Fruit fly (Drosophila melanogaster) whole organism: ENCODE measurements around the gene CG15696.

Experiments used
- CG8478 ChIP-seq: fragments of >200 bp; optimal IDR thresholded peaks from 2 replicates; lab custom pipeline; 2018; ENCODE audit warnings: inconsistent platforms
- Dll ChIP-seq: fragments of >200 bp; optimal IDR thresholded peaks from 2 replicates; lab custom pipeline; 2017
- EcR ChIP-seq, 2 experiments: fragments of >200 bp; optimal IDR thresholded peaks; 2 replicates each; lab custom pipeline; 2017; ENCODE audit warnings: missing biosample characterization in 2 of 2, missing genetic modification characterization in 2 of 2, missing genetic modification reagents in 2 of 2
- pan ChIP-seq: fragments of >200 bp; optimal IDR thresholded peaks from 2 replicates; lab custom pipeline; 2017
- psq ChIP-seq: fragments of >200 bp; optimal IDR thresholded peaks from 2 replicates; lab custom pipeline; 2017
- usp ChIP-seq: fragments of >200 bp; optimal IDR thresholded peaks from 2 replicates; lab custom pipeline; 2017; ENCODE audit warnings: missing biosample characterization, missing genetic modification characterization, mixed read lengths

Gene CG15696

dm6 chr3R:20846768-20847167 lies at the start of gene CG15696:
CG15696 (plus strand) TSS chr3R:20847068.
- TF ChIP-seq psq (lab: Kevin White, UChicago) (no peak), EcR (GFP tag; optimal IDR thresholded peaks at IDR 0.05; lab: Kevin White, UChicago) (no peak), usp (no peak), CG8478 (no peak), Dll (lab: Kevin White, UChicago) (no peak), pan (lab: Kevin White, UChicago) (no peak)

dm6 chr3R:20802253-20802652 lies 44.6 kb upstream of the CG15696 start:
- no peak for TF ChIP-seq pan (lab: Kevin White, UChicago)
- TF ChIP-seq Dll (lab: Kevin White, UChicago) = no peak
- no peak for TF ChIP-seq CG8478
- TF ChIP-seq psq (lab: Kevin White, UChicago) = no peak
- TF ChIP-seq EcR (GFP tag; optimal IDR thresholded peaks at IDR 0.05; lab: Kevin White, UChicago) = no peak
- TF ChIP-seq usp = no peak

DNA sequence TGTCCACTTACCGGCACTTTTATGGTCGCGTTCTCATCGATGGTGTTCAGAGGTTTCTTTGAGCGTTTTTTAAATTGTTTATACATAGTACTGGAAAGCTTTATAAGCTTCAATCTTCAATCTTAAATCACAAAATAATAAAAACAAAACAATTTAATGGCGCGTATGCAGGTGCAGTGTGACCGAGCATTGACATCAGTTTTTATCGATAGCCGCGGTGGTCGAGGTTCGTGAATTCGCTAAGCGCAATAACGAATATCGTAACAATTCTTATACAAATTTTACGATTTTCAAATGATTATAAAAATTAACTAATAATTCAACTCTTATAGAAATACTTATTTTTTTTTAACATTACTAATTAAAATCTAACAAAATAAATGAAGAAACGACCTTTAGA lies 30.9 kb upstream of the CG15696 start, which contains the start of gene Fancd2:
Gene Fancd2 (minus strand): TSS at position 183 of the 400 bp plus-strand sequence.
- no peak for TF ChIP-seq Dll (lab: Kevin White, UChicago)
- no peak for TF ChIP-seq usp
- TF ChIP-seq psq (lab: Kevin White, UChicago) = no peak
- TF ChIP-seq CG8478 = no peak
- TF ChIP-seq pan (lab: Kevin White, UChicago) = no peak

DNA sequence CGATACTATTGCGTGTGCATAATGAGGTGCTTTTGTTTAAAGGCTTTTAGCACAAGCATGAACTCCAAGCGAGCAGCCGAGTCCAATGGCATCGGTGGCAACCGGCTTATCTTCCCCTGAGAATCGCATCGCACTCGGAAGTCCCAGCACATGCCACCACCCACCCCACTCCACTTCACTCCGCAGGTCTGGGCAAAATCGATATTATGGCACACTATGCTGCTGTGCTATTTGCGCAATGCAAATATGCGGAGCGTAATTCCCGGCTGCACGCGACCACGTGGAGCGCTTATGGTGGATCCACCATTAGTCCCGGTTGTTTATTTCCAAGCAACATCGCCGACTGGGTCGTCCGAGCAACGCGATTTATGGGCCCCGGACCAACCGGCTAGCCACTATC lies 28.6 kb upstream of the CG15696 start:
- TF ChIP-seq usp (no peak), Dll (lab: Kevin White, UChicago) (no peak), psq (lab: Kevin White, UChicago) (no peak), pan (lab: Kevin White, UChicago) (no peak), CG8478 (no peak), EcR (GFP tag; optimal IDR thresholded peaks at IDR 0.05; lab: Kevin White, UChicago) (no peak)

dm6 chr3R:20818689-20819088 lies 28.2 kb upstream of the CG15696 start, which contains the start of gene CG17270:
CG17270 (minus strand) TSS chr3R:20818929.
- TF ChIP-seq psq (lab: Kevin White, UChicago) (no peak), pan (lab: Kevin White, UChicago) (no peak), CG8478 (no peak), Dll (lab: Kevin White, UChicago) (no peak), EcR (GFP tag; optimal IDR thresholded peaks at IDR 0.05; lab: Kevin White, UChicago) (no peak), usp (no peak)

DNA sequence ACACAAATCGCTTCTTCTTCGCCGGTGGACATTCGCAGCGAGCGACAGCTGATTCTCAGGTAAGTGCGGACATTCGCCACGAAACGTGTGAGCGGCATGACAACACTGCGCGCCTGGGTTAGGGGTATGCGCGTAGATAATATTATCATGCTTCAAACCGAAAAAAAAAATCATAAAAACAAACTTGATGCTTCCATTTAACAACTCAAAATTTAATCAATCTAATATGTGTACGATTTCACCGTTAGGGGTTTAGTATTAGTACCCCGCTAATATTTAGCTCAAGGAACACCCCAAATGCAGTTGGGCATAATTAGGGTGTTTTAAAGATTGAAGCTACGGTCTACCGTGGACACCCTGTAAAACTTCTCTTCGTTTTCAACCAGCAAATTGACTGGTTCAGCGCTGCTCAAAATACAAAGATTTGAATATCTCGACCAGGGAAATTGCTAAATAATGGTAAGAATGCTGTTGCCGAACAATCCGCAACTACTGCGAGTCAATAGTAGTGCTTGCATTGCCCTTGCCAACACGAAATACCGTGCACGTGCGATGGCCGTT lies 25.0 kb upstream of the CG15696 start, which contains the start of the genes CG17271 and RpS20:
Gene CG17271 (minus strand): TSS at position 34 of the 561 bp plus-strand sequence.
Gene RpS20 (plus strand): TSS at position 367 of the 561 bp plus-strand sequence.
- TF ChIP-seq pan (lab: Kevin White, UChicago) (no peak), usp (no peak), EcR (GFP tag; optimal IDR thresholded peaks at IDR 0.05; lab: Kevin White, UChicago) (no peak), CG8478 (no peak), psq (lab: Kevin White, UChicago) (no peak), Dll (lab: Kevin White, UChicago) (no peak)

dm6 chr3R:20823704-20824454 lies 23.0 kb upstream of the CG15696 start, which contains the start of gene CG17272:
CG17272 (minus strand) TSS chr3R:20824239.
- TF ChIP-seq psq (lab: Kevin White, UChicago) = no peak
- TF ChIP-seq Dll (lab: Kevin White, UChicago) = no peak
- TF ChIP-seq usp = no peak
- TF ChIP-seq EcR (GFP tag; optimal IDR thresholded peaks at IDR 0.05; lab: Kevin White, UChicago) = no peak
- no peak for TF ChIP-seq CG8478
- TF ChIP-seq pan (lab: Kevin White, UChicago) = no peak

dm6 chr3R:20826929-20827328 lies 19.9 kb upstream of the CG15696 start:
- TF ChIP-seq psq (lab: Kevin White, UChicago) (no peak), Dll (lab: Kevin White, UChicago) (no peak), pan (lab: Kevin White, UChicago) (no peak), CG8478 (no peak), usp (no peak), EcR (GFP tag; optimal IDR thresholded peaks at IDR 0.05; lab: Kevin White, UChicago) (no peak)

dm6 chr3R:20828520-20829415 lies 18.1 kb upstream of the CG15696 start:
- peak; percentile 1 for TF ChIP-seq CG8478
- peak in 1 of 2 experiments; percentile 80 for TF ChIP-seq EcR (GFP tag; optimal IDR thresholded peaks at IDR 0.05; lab: Kevin White, UChicago)
- TF ChIP-seq pan (lab: Kevin White, UChicago) = no peak
- TF ChIP-seq Dll (lab: Kevin White, UChicago) = no peak

- TF ChIP-seq pan (lab: Kevin White, UChicago) (no peak), psq (lab: Kevin White, UChicago) (no peak), CG8478 (no peak), Dll (lab: Kevin White, UChicago) (no peak), EcR (GFP tag; optimal IDR thresholded peaks at IDR 0.05; lab: Kevin White, UChicago) (no peak), usp (no peak)
Observed at dm6 chr3R:20829416-20830131, 17.3 kb upstream of the CG15696 start.
